Worm (Caenorhabditis elegans): Measurements from ENCODE around the gene B0244.15.

The B0244.15 gene

DNA sequence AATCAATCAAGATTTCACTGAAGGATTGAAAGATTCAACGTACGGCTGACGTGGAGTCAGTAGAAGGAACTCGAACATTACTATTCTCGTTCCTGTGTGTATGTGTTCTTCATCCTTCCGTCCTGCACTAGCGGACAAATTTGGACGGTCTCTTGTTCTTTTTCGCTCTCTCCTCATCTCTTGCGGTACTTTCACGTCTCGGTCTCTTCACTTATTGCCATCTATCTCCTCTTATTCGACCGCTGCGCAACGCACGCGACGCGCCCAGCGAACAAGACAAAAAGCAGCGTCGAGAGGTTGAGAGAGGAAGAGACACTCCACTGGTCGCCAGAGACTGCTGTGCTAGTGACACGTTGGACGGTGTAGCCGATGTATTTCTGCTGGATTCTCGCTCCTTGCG lies 27.7 kb upstream of the B0244.15 start (continued):
- TF ChIP-seq ceh-22 (tag; optimal IDR thresholded peaks at IDR 0.05) (peak; percentile 52), rnt-1 (tag; optimal IDR thresholded peaks at IDR 0.05) (peak; percentile 70), gmeb-2 (tag; optimal IDR thresholded peaks at IDR 0.05) (no peak), pqm-1 (tag; optimal IDR thresholded peaks at IDR 0.05) (no peak)

DNA sequence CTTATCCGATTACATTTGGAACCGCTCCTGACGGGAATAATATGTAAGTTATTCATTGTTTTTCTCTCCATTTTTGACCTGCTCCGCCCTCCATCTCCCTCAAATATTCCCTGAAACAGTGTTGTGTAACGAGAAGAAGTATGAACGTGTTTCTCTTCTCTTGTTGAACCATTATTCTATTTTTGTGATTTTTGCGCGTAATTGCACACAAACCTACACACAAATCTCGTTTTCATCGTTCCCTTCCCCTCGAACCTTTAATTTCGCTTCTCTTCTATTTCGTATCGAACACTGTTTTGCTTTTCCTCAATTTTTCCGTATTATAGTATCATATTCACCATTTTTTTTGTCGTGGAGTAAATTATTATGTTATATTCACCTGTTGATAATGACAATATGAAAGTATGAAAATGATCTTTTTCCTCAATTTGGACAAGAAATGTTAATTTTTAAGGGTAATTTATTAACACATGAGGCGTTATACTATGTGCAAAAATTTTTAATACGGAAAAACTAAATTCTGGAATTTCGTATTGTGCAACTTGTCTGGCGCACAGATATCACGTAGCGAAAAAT lies 25.9 kb upstream of the B0244.15 start:
- TF ChIP-seq mec-3 (tag; optimal IDR thresholded peaks at IDR 0.05; ENCODE audit: borderline replicate concordance): no peak

DNA sequence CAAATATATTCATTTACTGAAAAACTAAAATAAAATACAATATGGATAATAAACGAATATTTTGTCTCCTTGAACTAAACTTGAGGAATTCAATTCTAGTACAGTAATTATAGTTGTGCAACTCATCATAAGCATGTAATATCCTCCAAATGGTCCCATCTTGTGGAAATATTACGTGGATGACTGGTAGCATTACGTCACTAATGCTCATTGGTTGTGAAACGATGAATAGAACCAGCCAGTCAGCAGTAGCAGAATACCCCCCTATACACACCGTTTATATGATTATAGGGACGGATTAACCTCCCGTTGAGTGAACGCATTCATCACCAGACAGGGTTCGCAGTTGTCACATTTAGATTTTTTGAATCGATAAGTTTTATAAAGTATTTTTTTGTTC lies 24.8 kb upstream of the B0244.15 start:
- TF ChIP-seq tbx-2 (tag; optimal IDR thresholded peaks at IDR 0.05) (peak; percentile 17), pqm-1 (tag; optimal IDR thresholded peaks at IDR 0.05) (no peak), mec-3 (tag; optimal IDR thresholded peaks at IDR 0.05; ENCODE audit: borderline replicate concordance) (no peak), odd-2 (tag; optimal IDR thresholded peaks at IDR 0.05) (no peak)

DNA sequence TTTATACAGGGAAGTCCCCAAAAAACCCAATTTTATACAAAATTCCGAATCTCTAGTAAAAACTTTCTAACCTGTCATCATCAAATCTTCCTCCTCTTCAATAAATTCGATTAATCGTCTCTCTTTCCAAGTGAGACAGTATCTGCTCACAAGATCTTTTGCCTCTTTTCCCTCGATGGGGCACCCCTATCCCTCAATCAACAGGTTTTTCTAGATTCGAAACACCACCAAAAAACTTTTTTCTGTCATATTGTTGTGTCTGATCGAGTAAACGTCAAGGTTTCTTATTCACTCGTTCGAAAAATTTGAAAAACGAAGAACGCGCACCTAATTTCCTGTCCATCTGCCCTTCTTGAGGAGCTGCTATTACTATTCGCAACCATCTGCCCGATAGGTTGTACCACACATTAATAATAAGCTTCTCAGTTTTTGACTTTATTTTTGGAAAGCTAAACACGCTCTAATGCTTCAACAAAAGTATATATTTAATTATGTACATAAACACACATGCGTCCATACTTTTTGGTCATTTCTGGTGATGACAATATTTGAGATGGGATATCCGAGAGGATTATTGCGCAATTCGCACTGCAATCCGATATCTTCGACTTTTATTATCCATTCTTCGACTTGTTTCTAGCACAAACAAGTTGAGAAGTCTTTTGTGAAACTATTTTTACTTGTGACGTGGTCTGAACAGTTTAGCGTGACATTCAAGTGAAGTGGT lies 23.9 kb upstream of the B0244.15 start:
- TF ChIP-seq unc-55 (GFP tag; optimal IDR thresholded peaks at IDR 0.05): no peak
- peak; percentile 20 for TF ChIP-seq ceh-34 (tag; optimal IDR thresholded peaks at IDR 0.05)
- TF ChIP-seq elt-2 (tag; optimal IDR thresholded peaks at IDR 0.05): no peak

DNA sequence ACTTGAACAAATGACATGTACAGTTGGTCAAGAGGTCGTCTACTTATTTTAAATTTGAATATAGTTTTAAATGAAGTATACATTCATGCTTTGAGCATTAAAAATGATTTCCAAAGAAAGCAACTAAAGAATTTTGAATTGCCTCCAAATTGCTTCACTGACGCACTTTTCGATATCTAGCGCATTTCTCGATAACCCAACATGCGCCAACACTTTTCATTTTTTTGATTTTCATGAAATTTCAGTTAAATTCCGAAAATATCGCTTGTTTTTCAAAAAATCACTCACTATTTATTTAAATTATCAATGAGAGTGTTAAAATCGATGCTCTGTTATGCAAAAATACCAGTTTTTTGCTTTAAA lies 23.4 kb upstream of the B0244.15 start:
- TF ChIP-seq fkh-10 (GFP tag; optimal IDR thresholded peaks at IDR 0.05) (no peak), syd-9 (tag; optimal IDR thresholded peaks at IDR 0.05) (no peak), ceh-48 (tag; optimal IDR thresholded peaks at IDR 0.05) (no peak), mec-3 (tag; optimal IDR thresholded peaks at IDR 0.05; ENCODE audit: borderline replicate concordance) (no peak), unc-3 (GFP tag; conservative IDR thresholded peaks at IDR 0.05) (no peak), unc-3 (tag; optimal IDR thresholded peaks at IDR 0.05) (no peak), ceh-19 (GFP tag; optimal IDR thresholded peaks at IDR 0.05) (no peak), hlh-13 (GFP tag; optimal IDR thresholded peaks at IDR 0.05) (no peak), ttx-3 (tag; optimal IDR thresholded peaks at IDR 0.05) (no peak), lin-11 (tag; optimal IDR thresholded peaks at IDR 0.05) (no peak), ztf-16 (tag; optimal IDR thresholded peaks at IDR 0.05) (no peak), hlh-6 (tag; optimal IDR thresholded peaks at IDR 0.05) (no peak), nhr-11 (tag; optimal IDR thresholded peaks at IDR 0.05) (no peak)

DNA sequence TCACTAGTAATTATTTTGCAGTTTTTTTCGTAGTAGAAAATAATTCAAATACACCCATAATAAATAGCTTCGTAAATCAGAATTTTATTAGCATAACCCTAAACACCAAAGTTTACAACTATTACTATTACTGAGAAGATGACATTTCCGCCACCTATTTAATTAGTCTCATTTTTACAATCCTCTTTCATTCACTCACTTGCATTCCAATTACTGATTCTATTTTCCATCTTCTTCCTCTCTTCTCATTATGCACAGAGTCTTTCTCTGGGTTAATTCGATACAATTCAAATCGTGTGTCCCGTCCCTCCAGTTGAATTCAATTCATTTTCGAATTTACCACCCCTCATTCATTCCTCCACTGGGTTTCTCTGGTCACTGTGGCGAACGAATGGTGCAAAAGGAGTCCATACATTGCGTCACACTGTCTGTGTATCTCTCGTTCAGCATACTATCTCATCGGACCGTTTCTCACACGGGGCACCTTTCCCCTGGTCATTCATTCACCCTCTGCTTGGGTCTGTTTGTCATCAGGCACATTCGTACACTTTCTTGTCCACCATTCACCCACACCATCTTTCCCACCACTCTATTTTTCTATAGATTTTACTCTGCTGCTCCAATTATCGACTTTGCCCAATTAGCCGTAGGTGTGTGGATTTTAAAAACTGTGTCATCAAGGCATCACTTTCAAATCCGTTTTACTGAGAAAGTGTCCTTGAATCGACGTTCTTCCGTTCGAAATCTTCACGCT lies 22.7 kb upstream of the B0244.15 start:
- no peak for TF ChIP-seq ceh-30 (tag; optimal IDR thresholded peaks at IDR 0.05)
- TF ChIP-seq eyg-1 (tag; optimal IDR thresholded peaks at IDR 0.05): no peak
- TF ChIP-seq ceh-2 (tag; optimal IDR thresholded peaks at IDR 0.05): no peak
- TF ChIP-seq ttx-3 (tag; optimal IDR thresholded peaks at IDR 0.05): no peak
- no peak for TF ChIP-seq unc-55 (GFP tag; optimal IDR thresholded peaks at IDR 0.05)
- TF ChIP-seq C38D4.7 (GFP tag; optimal IDR thresholded peaks at IDR 0.05): no peak
- TF ChIP-seq pag-3 (tag; optimal IDR thresholded peaks at IDR 0.05; ENCODE audit: borderline replicate concordance): no peak
- peak; percentile 51 for TF ChIP-seq ceh-31 (tag; optimal IDR thresholded peaks at IDR 0.05)
- peak; percentile 99 for TF ChIP-seq unc-42 (tag; optimal IDR thresholded peaks at IDR 0.05)
- TF ChIP-seq ceh-14 (tag; optimal IDR thresholded peaks at IDR 0.05): peak; percentile 44
- TF ChIP-seq ceh-9 (tag; optimal IDR thresholded peaks at IDR 0.05): no peak
- TF ChIP-seq tbx-2 (tag; optimal IDR thresholded peaks at IDR 0.05): peak; percentile 24
- peak; percentile 42 for TF ChIP-seq ref-2 (tag; optimal IDR thresholded peaks at IDR 0.05)

All from whole organism, late embryonic.